Worm (Caenorhabditis elegans): ENCODE measurements around the gene Y49F6C.2.

DNA sequence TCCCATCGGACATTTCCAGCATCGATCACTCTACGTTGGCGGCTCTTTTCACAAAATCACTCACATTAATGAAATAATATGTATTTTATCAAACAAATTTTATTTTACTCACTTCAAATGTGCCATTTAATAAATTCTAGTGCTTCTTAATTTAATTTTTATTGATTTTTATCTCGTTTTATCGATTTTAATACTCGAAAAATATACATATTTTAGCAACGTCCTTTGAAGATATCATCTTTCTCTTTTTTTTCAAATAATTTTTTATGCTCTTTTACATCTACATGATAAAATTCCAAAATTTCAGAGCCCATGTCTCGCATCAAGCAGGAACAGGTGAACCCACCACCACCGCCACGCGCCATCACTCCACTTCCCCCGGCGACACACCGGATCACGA lies 19.5 kb upstream of the Y49F6C.2 start, which contains the start of the genes lido-14 and bath-27:
- no peak for TF ChIP-seq dpl-1 (GFP tag; optimal IDR thresholded peaks at IDR 0.05)
- no peak for TF ChIP-seq nhr-76 (tag; optimal IDR thresholded peaks at IDR 0.05)
- no peak for TF ChIP-seq lin-13 (GFP tag; optimal IDR thresholded peaks at IDR 0.05)
- no peak for TF ChIP-seq unc-130 (GFP tag; optimal IDR thresholded peaks at IDR 0.05)
- TF ChIP-seq unc-62 (GFP tag; optimal IDR thresholded peaks at IDR 0.05 in 1 of 2) = no peak
- TF ChIP-seq unc-62 (tag; optimal IDR thresholded peaks at IDR 0.05) = no peak
- TF ChIP-seq lir-3 (tag; optimal IDR thresholded peaks at IDR 0.05) = no peak
- no peak for TF ChIP-seq nhr-6 (tag; optimal IDR thresholded peaks at IDR 0.05)
- no peak for TF ChIP-seq zfp-2 (tag; optimal IDR thresholded peaks at IDR 0.05)
- no peak for TF ChIP-seq jun-1 (tag; optimal IDR thresholded peaks at IDR 0.05)
- no peak for TF ChIP-seq lin-39 (tag; optimal IDR thresholded peaks at IDR 0.05)
- TF ChIP-seq ceh-82 (tag; optimal IDR thresholded peaks at IDR 0.05) = no peak

All from whole organism, L4 larva.